Worm (Caenorhabditis elegans) whole organism, early embryonic: Measurements from ENCODE around the gene spp-28.

Experiments
- ceh-36 ChIP-seq: sonication (generic microtip); optimal IDR thresholded peaks from 2 replicates; lab custom pipeline; 2016; ENCODE audit warnings: missing genetic modification characterization, inconsistent platforms, missing compliant biosample characterization
- ets-7 ChIP-seq: sonication (generic microtip); optimal IDR thresholded peaks from 2 replicates; lab custom pipeline; 2016; ENCODE audit warnings: missing genotype, missing genetic modification characterization, missing compliant biosample characterization
- hmg-4 ChIP-seq: fragments of 200-800 bp; sonication (Bioruptor generic); optimal IDR thresholded peaks from 2 replicates; lab custom pipeline; 2018; ENCODE audit warnings: mild to moderate bottlenecking, missing genetic modification characterization, missing compliant biosample characterization
- hnd-1 ChIP-seq: sonication (generic microtip); optimal IDR thresholded peaks from 2 replicates; lab custom pipeline; 2016; ENCODE audit warnings: missing genetic modification characterization, missing compliant biosample characterization
- pes-1 ChIP-seq: fragments of 200-800 bp; sonication (Bioruptor generic); IDR thresholded peaks from 2 replicates; pipeline ENCODE4 v1.3.6; 2022; ENCODE audit warnings: missing genetic modification reagents, missing genetic modification characterization, missing compliant biosample characterization

ce11 chrIII:4228008-4228407 lies 37.9 kb upstream of the spp-28 start, which contains the start of gene mpk-1:
- TF ChIP-seq ceh-36 (tag; lab: Kevin White, UChicago) (no peak), pes-1 (no peak), hnd-1 (tag; lab: Kevin White, UChicago) (no peak), ets-7 (tag; lab: Kevin White, UChicago) (no peak), hmg-4 (no peak)
